Fruit fly (Drosophila melanogaster) S2 (cell line): ENCODE measurements around the gene mRpL1.

ENCODE experiments used
- CG8478 ChIP-seq: fragments of >200 bp; optimal IDR thresholded peaks from 2 replicates; lab custom pipeline; 2018
- CTCF ChIP-seq, 2 experiments: fragments of >200 bp; optimal IDR thresholded peaks; 2 replicates each; lab custom pipeline; 2018

mRpL1 gene

dm6 chr3R:8300928-8301752 lies at the start of gene mRpL1, which contains the start of gene CG9626:
Gene mRpL1 (plus strand): TSS chr3R:8301440.
Gene CG9626 (minus strand): TSS chr3R:8300978.
- peak; percentile 70 to 78 for TF ChIP-seq CTCF (optimal IDR thresholded peaks at IDR 0.05; lab: Kevin White, UChicago)
- no peak for TF ChIP-seq CG8478 (lab: Kevin White, UChicago)

- TF ChIP-seq CG8478 (lab: Kevin White, UChicago), result no peak
- no peak for TF ChIP-seq CTCF (optimal IDR thresholded peaks at IDR 0.05; lab: Kevin White, UChicago)
These were observed 49.7 kb upstream of the mRpL1 start for dm6 chr3R:8251532-8251931.

dm6 chr3R:8254347-8254746 lies 46.9 kb upstream of the mRpL1 start:
- TF ChIP-seq CTCF (optimal IDR thresholded peaks at IDR 0.05; lab: Kevin White, UChicago) (no peak), CG8478 (lab: Kevin White, UChicago) (no peak)

dm6 chr3R:8256040-8256439 lies 45.2 kb upstream of the mRpL1 start:
- no peak for TF ChIP-seq CTCF (optimal IDR thresholded peaks at IDR 0.05; lab: Kevin White, UChicago)
- no peak for TF ChIP-seq CG8478 (lab: Kevin White, UChicago)

dm6 chr3R:8261634-8262033 lies 39.6 kb upstream of the mRpL1 start:
- TF ChIP-seq CTCF (optimal IDR thresholded peaks at IDR 0.05; lab: Kevin White, UChicago), result no peak
- TF ChIP-seq CG8478 (lab: Kevin White, UChicago), result no peak

dm6 chr3R:8264302-8265080 lies 36.7 kb upstream of the mRpL1 start, which contains the start of the genes RPA1 and Mcm2:
Gene RPA1 (minus strand): TSS chr3R:8264451.
Gene Mcm2 (plus strand): TSS chr3R:8264970.
- TF ChIP-seq CG8478 (lab: Kevin White, UChicago) (no peak), CTCF (optimal IDR thresholded peaks at IDR 0.05; lab: Kevin White, UChicago) (peak in 1 of 2 experiments; percentile 22)

dm6 chr3R:8269740-8270139 lies 31.5 kb upstream of the mRpL1 start, which contains the start of gene CG9630:
Gene CG9630 (minus strand): TSS chr3R:8269896.
- TF ChIP-seq CG8478 (lab: Kevin White, UChicago), result no peak
- TF ChIP-seq CTCF (optimal IDR thresholded peaks at IDR 0.05; lab: Kevin White, UChicago), result peak; percentile 38 to 55

- TF ChIP-seq CG8478 (lab: Kevin White, UChicago) (no peak), CTCF (optimal IDR thresholded peaks at IDR 0.05; lab: Kevin White, UChicago) (no peak)
These were observed 28.6 kb upstream of the mRpL1 start for dm6 chr3R:8272573-8273165.

dm6 chr3R:8275031-8275430 lies 26.2 kb upstream of the mRpL1 start:
- TF ChIP-seq CG8478 (lab: Kevin White, UChicago), result no peak
- TF ChIP-seq CTCF (optimal IDR thresholded peaks at IDR 0.05; lab: Kevin White, UChicago), result no peak

dm6 chr3R:8277494-8278293 lies 23.5 kb upstream of the mRpL1 start, which contains the start of gene ato:
Gene ato (plus strand): TSS chr3R:8278052.
- no peak for TF ChIP-seq CG8478 (lab: Kevin White, UChicago)
- no peak for TF ChIP-seq CTCF (optimal IDR thresholded peaks at IDR 0.05; lab: Kevin White, UChicago)

- TF ChIP-seq CG8478 (lab: Kevin White, UChicago) (no peak), CTCF (optimal IDR thresholded peaks at IDR 0.05; lab: Kevin White, UChicago) (no peak)
These were observed 21.3 kb upstream of the mRpL1 start for dm6 chr3R:8279970-8280369.

- TF ChIP-seq CG8478 (lab: Kevin White, UChicago), result no peak
- no peak for TF ChIP-seq CTCF (optimal IDR thresholded peaks at IDR 0.05; lab: Kevin White, UChicago)
These were observed 18.5 kb upstream of the mRpL1 start for dm6 chr3R:8282727-8283126.

dm6 chr3R:8284234-8284633 lies 17.0 kb upstream of the mRpL1 start:
- TF ChIP-seq CG8478 (lab: Kevin White, UChicago) (no peak), CTCF (optimal IDR thresholded peaks at IDR 0.05; lab: Kevin White, UChicago) (no peak)
